Worm (Caenorhabditis elegans) whole organism, midembryonic: ENCODE data around the gene D1044.4.

ENCODE experiments used
- T22C8.4 ChIP-seq: fragments of 200-800 bp; sonication (Bioruptor generic); IDR thresholded peaks from 2 replicates; pipeline ENCODE4 v1.3.6; 2022; ENCODE audit warnings: missing genetic modification characterization, missing compliant biosample characterization
- flt-1 ChIP-seq: fragments of 200-800 bp; sonication (Bioruptor generic); IDR thresholded peaks from 2 replicates; pipeline ENCODE4 v1.3.6; 2022; ENCODE audit warnings: missing genetic modification characterization, missing compliant biosample characterization
- klf-2 ChIP-seq: fragments of 200-800 bp; sonication (Bioruptor generic); conservative IDR thresholded peaks from 2 replicates; pipeline ENCODE4 v1.3.6; 2022; ENCODE audit warnings: missing genetic modification reagents, missing genetic modification characterization, missing compliant biosample characterization
- med-1 ChIP-seq: sonication (generic microtip); optimal IDR thresholded peaks from 2 replicates; lab custom pipeline; 2017; ENCODE audit warnings: missing genetic modification characterization, mild to moderate bottlenecking, missing compliant biosample characterization, antibody characterized with exemption, missing genetic modification reagents; ENCODE audit not compliant: insufficient read depth
- ref-1 ChIP-seq: fragments of 200-800 bp; sonication (Bioruptor generic); conservative IDR thresholded peaks from 2 replicates; pipeline ENCODE4 v1.3.6; 2022; ENCODE audit warnings: missing genetic modification reagents, missing genetic modification characterization, missing compliant biosample characterization
- tab-1 ChIP-seq: fragments of 200-800 bp; sonication (Bioruptor generic); IDR thresholded peaks from 2 replicates; pipeline ENCODE4 v1.3.6; 2022; ENCODE audit warnings: missing genetic modification characterization, missing compliant biosample characterization
- ztf-23 ChIP-seq: fragments of 200-800 bp; sonication (Bioruptor generic); IDR thresholded peaks from 2 replicates; pipeline ENCODE4 v1.3.6; 2022; ENCODE audit warnings: missing genetic modification reagents, missing genetic modification characterization, missing compliant biosample characterization
- ztf-29 ChIP-seq: fragments of 200-800 bp; sonication (Bioruptor generic); IDR thresholded peaks from 2 replicates; pipeline ENCODE4 v1.3.6; 2022; ENCODE audit warnings: missing genetic modification reagents, missing genetic modification characterization, missing compliant biosample characterization

DNA sequence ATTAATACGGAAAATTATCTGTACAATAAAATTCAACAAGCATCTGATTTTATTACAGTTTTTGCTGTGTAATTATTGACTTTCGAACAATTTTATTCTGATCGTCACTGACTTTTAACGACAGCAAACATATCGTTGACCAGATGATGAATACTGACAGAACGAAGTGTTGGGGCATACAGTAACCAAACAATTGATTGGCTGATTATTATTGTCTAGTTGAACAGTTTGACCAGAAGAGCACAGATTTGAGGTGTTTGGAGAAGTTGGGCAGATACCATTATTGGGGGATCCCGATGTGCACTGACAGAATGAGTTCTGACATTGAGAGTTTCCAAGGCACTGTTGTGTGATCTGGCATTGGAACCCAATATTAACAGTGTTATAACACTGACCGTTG is 14.9 kb downstream of the D1044.4 start:
- TF ChIP-seq tab-1 (GFP tag; lab: Robert Waterston, UW) (no peak), med-1 (no peak), ztf-23 (no peak), flt-1 (no peak), klf-2 (GFP tag; lab: Robert Waterston, UW) (no peak), ztf-29 (GFP tag; lab: Robert Waterston, UW) (no peak), T22C8.4 (GFP tag; lab: Robert Waterston, UW) (no peak), ref-1 (GFP tag; lab: Robert Waterston, UW) (no peak)
